In genomic region chr3L:3382489-3382879, dm6 we compare ENCODE assay signal across 5 fruit fly cellular contexts.
TF ChIP-seq lines count a peak whose summit lies in the region.

No protein-coding gene starts in this region.

- TF ChIP-seq CTCF in whole organism, embryonic (GFP tag; optimal IDR thresholded peaks at IDR 0.05; lab: Kevin White, UChicago), result no peak

TF ChIP-seq in whole organism, adult, 20 proteins besides CTCF, POLR2A, EP300 and RAD21:
- TF ChIP-seq kay (GFP tag; lab: Kevin White, UChicago; ENCODE audit: borderline replicate concordance), result peak; percentile 62
- TF ChIP-seq ovo (GFP tag; optimal IDR thresholded peaks at IDR 0.05; lab: Kevin White, UChicago), result no peak

TF ChIP-seq in whole organism, embryonic, 481 proteins besides CTCF, POLR2A, EP300 and RAD21 (continues in another document):
- TF ChIP-seq Fer1 (GFP tag; optimal IDR thresholded peaks at IDR 0.05; lab: Kevin White, UChicago), result peak; percentile 84
- TF ChIP-seq seq (GFP tag; IDR thresholded peaks at IDR 0.05; lab: Robert Waterston, UW), result peak; percentile 76
- peak; percentile 81 for TF ChIP-seq CG12744 (GFP tag; optimal IDR thresholded peaks at IDR 0.05; lab: Kevin White, UChicago)
- TF ChIP-seq Sox102F (GFP tag; optimal IDR thresholded peaks at IDR 0.05; lab: Kevin White, UChicago), result peak; percentile 87
- peak; percentile 68 for TF ChIP-seq peb (GFP tag; IDR thresholded peaks at IDR 0.05; lab: Robert Waterston, UW)
- peak; percentile 88 for TF ChIP-seq CG31441 (GFP tag; IDR thresholded peaks at IDR 0.05; lab: Robert Waterston, UW)
- peak; percentile 88 for TF ChIP-seq grau (tag; optimal IDR thresholded peaks at IDR 0.05; lab: Kevin White, UChicago)
- no peak for TF ChIP-seq CG34224 (GFP tag; IDR thresholded peaks at IDR 0.05; lab: Robert Waterston, UW; ENCODE audit: partially characterized antibody)
- peak; percentile 60 for TF ChIP-seq rib (GFP tag; IDR thresholded peaks at IDR 0.05; lab: Robert Waterston, UW)
- peak; percentile 87 for TF ChIP-seq CG11695 (GFP tag; IDR thresholded peaks at IDR 0.05; lab: Robert Waterston, UW)
- no peak for TF ChIP-seq gt (GFP tag; IDR thresholded peaks at IDR 0.05; lab: Robert Waterston, UW)
- peak; percentile 70 for TF ChIP-seq CG33213 (GFP tag; optimal IDR thresholded peaks at IDR 0.05; lab: Kevin White, UChicago)
- peak; percentile 72 for TF ChIP-seq fd64A (GFP tag; optimal IDR thresholded peaks at IDR 0.05; lab: Kevin White, UChicago)
- peak; percentile 83 for TF ChIP-seq CG6689 (GFP tag; IDR thresholded peaks at IDR 0.05; lab: Robert Waterston, UW)
- TF ChIP-seq CG31388 (GFP tag; optimal IDR thresholded peaks at IDR 0.05; lab: Kevin White, UChicago), result peak; percentile 30
- TF ChIP-seq CG13894 (tag; optimal IDR thresholded peaks at IDR 0.05; lab: Kevin White, UChicago), result peak; percentile 93
- TF ChIP-seq CHES-1-like (GFP tag; optimal IDR thresholded peaks at IDR 0.05; lab: Kevin White, UChicago), result peak; percentile 62
- TF ChIP-seq wdn (GFP tag; IDR thresholded peaks at IDR 0.05; lab: Robert Waterston, UW), result peak; percentile 85
- no peak for TF ChIP-seq lbe (GFP tag; optimal IDR thresholded peaks at IDR 0.05; lab: Kevin White, UChicago)
- TF ChIP-seq CG10147 (GFP tag; optimal IDR thresholded peaks at IDR 0.05; lab: Kevin White, UChicago), result peak; percentile 88
- TF ChIP-seq CG9727 (GFP tag; optimal IDR thresholded peaks at IDR 0.05; lab: Kevin White, UChicago), result peak; percentile 85
- peak; percentile 72 for TF ChIP-seq cato (GFP tag; optimal IDR thresholded peaks at IDR 0.05; lab: Kevin White, UChicago; ENCODE audit: borderline replicate concordance)

TF ChIP-seq in whole organism, prepupa, 60 proteins besides CTCF, POLR2A, EP300 and RAD21 (continues in another document):
- TF ChIP-seq cyc (GFP tag; optimal IDR thresholded peaks at IDR 0.05; lab: Kevin White, UChicago) (no peak), CG10631 (GFP tag; optimal IDR thresholded peaks at IDR 0.05; lab: Kevin White, UChicago) (peak; percentile 56), acj6 (GFP tag; optimal IDR thresholded peaks at IDR 0.05; lab: Kevin White, UChicago) (peak; percentile 15), Eip78C (GFP tag; lab: Kevin White, UChicago) (peak; percentile 82), Ets96B (tag; optimal IDR thresholded peaks at IDR 0.05; lab: Kevin White, UChicago) (peak; percentile 54), eg (GFP tag; IDR thresholded peaks at IDR 0.05; lab: Robert Waterston, UW) (peak; percentile 82), Blimp-1 (GFP tag; optimal IDR thresholded peaks at IDR 0.05; lab: Kevin White, UChicago) (no peak), ss (GFP tag; optimal IDR thresholded peaks at IDR 0.05; lab: Kevin White, UChicago) (peak; percentile 25 to 29), CG11294 (GFP tag; IDR thresholded peaks at IDR 0.05; lab: Robert Waterston, UW) (peak; percentile 58; the same call in 1 of the 2 replicates), Eip93F (GFP tag; optimal IDR thresholded peaks at IDR 0.05; lab: Kevin White, UChicago) (no peak), Sox102F (GFP tag; optimal IDR thresholded peaks at IDR 0.05; lab: Kevin White, UChicago) (no peak), fd85E (GFP tag; optimal IDR thresholded peaks at IDR 0.05; lab: Kevin White, UChicago) (no peak), Hr4 (GFP tag; optimal IDR thresholded peaks at IDR 0.05; lab: Kevin White, UChicago) (peak; percentile 78), Lpt (GFP tag; optimal IDR thresholded peaks at IDR 0.05; lab: Kevin White, UChicago) (peak; percentile 51), CG8319 (GFP tag; optimal IDR thresholded peaks at IDR 0.05; lab: Kevin White, UChicago) (no peak), fkh (GFP tag; optimal IDR thresholded peaks at IDR 0.05; lab: Kevin White, UChicago) (peak; percentile 28), CG3032 (tag; optimal IDR thresholded peaks at IDR 0.05; lab: Kevin White, UChicago) (peak; percentile 45), CG1621 (tag; optimal IDR thresholded peaks at IDR 0.05; lab: Kevin White, UChicago) (peak; percentile 27), CG4318 (GFP tag; optimal IDR thresholded peaks at IDR 0.05; lab: Kevin White, UChicago) (peak; percentile 34), Eip75B (GFP tag; optimal IDR thresholded peaks at IDR 0.05; lab: Kevin White, UChicago) (peak; percentile 45), CG34406 (GFP tag; optimal IDR thresholded peaks at IDR 0.05; lab: Kevin White, UChicago) (no peak), CG31627 (GFP tag; optimal IDR thresholded peaks at IDR 0.05; lab: Kevin White, UChicago) (no peak), CG11902 (GFP tag; optimal IDR thresholded peaks at IDR 0.05; lab: Kevin White, UChicago) (no peak)

TF ChIP-seq in whole organism, pupa, 21 proteins besides CTCF, POLR2A, EP300 and RAD21:
- TF ChIP-seq CG17806 (tag; optimal IDR thresholded peaks at IDR 0.05; lab: Kevin White, UChicago) (peak; percentile 57), fd96Ca (GFP tag; IDR thresholded peaks at IDR 0.05; lab: Robert Waterston, UW) (peak; percentile 44; the same call in 2 of the 3 replicates), CG14655 (GFP tag; optimal IDR thresholded peaks at IDR 0.05; lab: Kevin White, UChicago) (peak; percentile 65), Pif1A (GFP tag; optimal IDR thresholded peaks at IDR 0.05; lab: Kevin White, UChicago) (peak; percentile 34), gl (tag; optimal IDR thresholded peaks at IDR 0.05; lab: Kevin White, UChicago) (no peak), CG8301 (tag; optimal IDR thresholded peaks at IDR 0.05; lab: Kevin White, UChicago) (peak; percentile 79), Ets98B (GFP tag; IDR thresholded peaks at IDR 0.05; lab: Robert Waterston, UW) (peak; percentile 72), CG8159 (tag; optimal IDR thresholded peaks at IDR 0.05; lab: Kevin White, UChicago) (peak; percentile 69), Pif1B (GFP tag; optimal IDR thresholded peaks at IDR 0.05; lab: Kevin White, UChicago) (peak; percentile 11), rn (GFP tag; IDR thresholded peaks at IDR 0.05; lab: Robert Waterston, UW) (no peak), EcR (GFP tag; optimal IDR thresholded peaks at IDR 0.05; lab: Kevin White, UChicago) (no peak), CG12605 (GFP tag; IDR thresholded peaks at IDR 0.05; lab: Robert Waterston, UW) (peak; percentile 70), CG34367 (tag; optimal IDR thresholded peaks at IDR 0.05; lab: Kevin White, UChicago) (peak; percentile 45), CG13204 (GFP tag; optimal IDR thresholded peaks at IDR 0.05; lab: Kevin White, UChicago) (no peak), CG4496 (GFP tag; IDR thresholded peaks at IDR 0.05; lab: Robert Waterston, UW) (peak; percentile 83), CG9948 (tag; optimal IDR thresholded peaks at IDR 0.05; lab: Kevin White, UChicago) (peak; percentile 58), CG32121 (GFP tag; IDR thresholded peaks at IDR 0.05; lab: Robert Waterston, UW) (peak; percentile 56), CG15710 (tag; optimal IDR thresholded peaks at IDR 0.05; lab: Kevin White, UChicago) (peak; percentile 54), D1 (tag; optimal IDR thresholded peaks at IDR 0.05; lab: Kevin White, UChicago) (no peak), CG10348 (GFP tag; IDR thresholded peaks at IDR 0.05; lab: Robert Waterston, UW) (0 out of 2 replicates have a peak, but pooled peaks have one; percentile 33)

TF ChIP-seq in whole organism, wandering third instar larva, 38 proteins besides CTCF, POLR2A, EP300 and RAD21:
- TF ChIP-seq sv (GFP tag; optimal IDR thresholded peaks at IDR 0.05; lab: Kevin White, UChicago) (peak; percentile 77), dsf (GFP tag; optimal IDR thresholded peaks at IDR 0.05; lab: Kevin White, UChicago; ENCODE audit: borderline replicate concordance) (no peak), woc (GFP tag; optimal IDR thresholded peaks at IDR 0.05; lab: Kevin White, UChicago) (no peak), CrebA (GFP tag; optimal IDR thresholded peaks at IDR 0.05; lab: Kevin White, UChicago; ENCODE audit: borderline replicate concordance) (no peak), fru (GFP tag; optimal IDR thresholded peaks at IDR 0.05; lab: Kevin White, UChicago) (peak; percentile 13), foxo (GFP tag; optimal IDR thresholded peaks at IDR 0.05; lab: Kevin White, UChicago) (peak in 1 of 2 experiments; percentile 15), Jra (GFP tag; optimal IDR thresholded peaks at IDR 0.05; lab: Kevin White, UChicago) (no peak), Dfd (GFP tag; optimal IDR thresholded peaks at IDR 0.05; lab: Kevin White, UChicago) (no peak), Myc (optimal IDR thresholded peaks at IDR 0.05; lab: Kevin White, UChicago) (no peak), Sp1 (GFP tag; optimal IDR thresholded peaks at IDR 0.05; lab: Kevin White, UChicago) (no peak), N (GFP tag; optimal IDR thresholded peaks at IDR 0.05; lab: Kevin White, UChicago) (no peak)
